Worm (Caenorhabditis elegans) whole organism, L3 larva: ENCODE measurements around the gene F35F11.2.

Source experiments
- R02D3.7 ChIP-seq: fragments of 150-350 bp; optimal IDR thresholded peaks from 2 replicates; lab custom pipeline; 2014; ENCODE audit warnings: missing biosample characterization, missing genetic modification characterization
- aly-2 ChIP-seq: fragments of 150-350 bp; optimal IDR thresholded peaks from 2 replicates; lab custom pipeline; 2014; ENCODE audit warnings: missing biosample characterization, missing genetic modification characterization
- ama-1 ChIP-seq: fragments of 150-350 bp; optimal IDR thresholded peaks from 2 replicates; lab custom pipeline; 2018
- ceh-16 ChIP-seq: sonication (generic microtip); optimal IDR thresholded peaks from 2 replicates; lab custom pipeline; 2017; ENCODE audit warnings: missing biosample characterization, missing genetic modification characterization
- ceh-28 ChIP-seq: fragments of 150-350 bp; optimal IDR thresholded peaks from 2 replicates; lab custom pipeline; 2014; ENCODE audit warnings: missing biosample characterization, missing genetic modification reagents, missing genetic modification characterization
- daf-12 ChIP-seq: fragments of 150-350 bp; optimal IDR thresholded peaks from 2 replicates; lab custom pipeline; 2014; ENCODE audit warnings: missing biosample characterization, missing genetic modification reagents, missing genetic modification characterization
- egl-5 ChIP-seq: fragments of 150-350 bp; optimal IDR thresholded peaks from 2 replicates; lab custom pipeline; 2017; ENCODE audit warnings: missing biosample characterization, missing genetic modification reagents, missing genetic modification characterization, inconsistent platforms
- elt-1 ChIP-seq: fragments of 150-350 bp; optimal IDR thresholded peaks from 2 replicates; lab custom pipeline; 2014; ENCODE audit warnings: missing biosample characterization, missing genetic modification characterization
- elt-2 ChIP-seq: sonication (generic microtip); optimal IDR thresholded peaks from 2 replicates; lab custom pipeline; 2016; ENCODE audit warnings: missing genetic modification reagents, mild to moderate bottlenecking, missing genetic modification characterization, missing compliant biosample characterization
- elt-3 ChIP-seq, 3 experiments: fragments of 150-350 bp in 1 of 3; sonication (generic microtip) in 2 of 3; optimal IDR thresholded peaks; 2 replicates in 2 of 3; 4 replicates in 1 of 3; lab custom pipeline; 2014 to 2017; ENCODE audit warnings: missing biosample characterization in 3 of 3, missing genetic modification characterization in 3 of 3
- eor-1 ChIP-seq, 2 experiments: fragments of 150-350 bp; optimal IDR thresholded peaks; 2 replicates each; lab custom pipeline; 2014 to 2018; ENCODE audit warnings: missing biosample characterization in 2 of 2, missing genetic modification characterization in 2 of 2
- fkh-10 ChIP-seq: sonication (generic microtip); optimal IDR thresholded peaks from 2 replicates; lab custom pipeline; 2017; ENCODE audit warnings: missing biosample characterization, missing genetic modification reagents, missing genetic modification characterization
- fkh-2 ChIP-seq: fragments of 150-350 bp; optimal IDR thresholded peaks from 2 replicates; lab custom pipeline; 2014; ENCODE audit warnings: missing biosample characterization, missing genetic modification reagents, missing genetic modification characterization
- fos-1 ChIP-seq: fragments of 150-350 bp; optimal IDR thresholded peaks from 2 replicates; lab custom pipeline; 2014; ENCODE audit warnings: missing biosample characterization, missing genetic modification characterization
- hmg-11 ChIP-seq: sonication (generic microtip); optimal IDR thresholded peaks from 2 replicates; lab custom pipeline; 2016; ENCODE audit warnings: missing genetic modification characterization, missing compliant biosample characterization
- jun-1 ChIP-seq: fragments of 150-350 bp; optimal IDR thresholded peaks from 2 replicates; lab custom pipeline; 2014; ENCODE audit warnings: missing biosample characterization, missing genetic modification reagents, missing genetic modification characterization
- lin-15B ChIP-seq: fragments of 150-350 bp; optimal IDR thresholded peaks from 2 replicates; lab custom pipeline; 2014; ENCODE audit warnings: missing biosample characterization, missing genetic modification characterization
- lin-39 ChIP-seq: fragments of 150-350 bp; optimal IDR thresholded peaks from 2 replicates; lab custom pipeline; 2018; ENCODE audit warnings: missing biosample characterization, missing genetic modification reagents, missing genetic modification characterization
- lsy-12 ChIP-seq: sonication (generic microtip); optimal IDR thresholded peaks from 2 replicates; lab custom pipeline; 2016; ENCODE audit warnings: mild to moderate bottlenecking, missing genetic modification characterization, missing compliant biosample characterization
- mdl-1 ChIP-seq: fragments of 150-350 bp; optimal IDR thresholded peaks from 2 replicates; lab custom pipeline; 2014; ENCODE audit warnings: missing biosample characterization, missing genetic modification characterization
- nfya-1 ChIP-seq: sonication (generic microtip); optimal IDR thresholded peaks from 2 replicates; lab custom pipeline; 2017; ENCODE audit warnings: missing genetic modification characterization, mild to moderate bottlenecking, missing compliant biosample characterization, antibody characterized with exemption, moderate library complexity; ENCODE audit not compliant: insufficient read depth
- nhr-11 ChIP-seq: fragments of 150-350 bp; optimal IDR thresholded peaks from 2 replicates; lab custom pipeline; 2014; ENCODE audit warnings: missing biosample characterization, missing genetic modification characterization
- nhr-23 ChIP-seq: fragments of 150-350 bp; optimal IDR thresholded peaks from 2 replicates; lab custom pipeline; 2014; ENCODE audit warnings: missing biosample characterization, missing genetic modification reagents, missing genetic modification characterization
- nhr-237 ChIP-seq: fragments of 150-350 bp; optimal IDR thresholded peaks from 2 replicates; lab custom pipeline; 2014; ENCODE audit warnings: missing biosample characterization, missing genetic modification characterization
- nhr-25 ChIP-seq: sonication (generic microtip); optimal IDR thresholded peaks from 2 replicates; lab custom pipeline; 2017; ENCODE audit warnings: missing biosample characterization, missing genetic modification characterization
- nhr-28 ChIP-seq: fragments of 150-350 bp; optimal IDR thresholded peaks from 2 replicates; lab custom pipeline; 2014; ENCODE audit warnings: missing biosample characterization, missing genetic modification characterization
- nhr-43 ChIP-seq: sonication (generic microtip); optimal IDR thresholded peaks from 2 replicates; lab custom pipeline; 2016; ENCODE audit warnings: mild to moderate bottlenecking, missing genetic modification characterization, missing compliant biosample characterization; ENCODE audit not compliant: poor library complexity, severe bottlenecking
- nhr-67 ChIP-seq: fragments of 150-350 bp; optimal IDR thresholded peaks from 2 replicates; lab custom pipeline; 2014; ENCODE audit warnings: missing biosample characterization, missing genetic modification characterization
- nhr-76 ChIP-seq: fragments of 150-350 bp; sonication (generic microtip); optimal IDR thresholded peaks from 5 replicates; lab custom pipeline; 2014; ENCODE audit warnings: missing biosample characterization, missing genetic modification characterization
- nhr-77 ChIP-seq: fragments of 150-350 bp; optimal IDR thresholded peaks from 2 replicates; lab custom pipeline; 2014; ENCODE audit warnings: missing biosample characterization, missing genetic modification characterization
- pha-4 ChIP-seq: fragments of 150-350 bp; optimal IDR thresholded peaks from 2 replicates; lab custom pipeline; 2014; ENCODE audit warnings: missing biosample characterization, missing genetic modification reagents, missing genetic modification characterization
- pqm-1 ChIP-seq: fragments of 150-350 bp; optimal IDR thresholded peaks from 2 replicates; lab custom pipeline; 2017; ENCODE audit warnings: missing biosample characterization, missing genetic modification characterization, inconsistent platforms
- skn-1 ChIP-seq: fragments of 150-350 bp; optimal IDR thresholded peaks from 2 replicates; lab custom pipeline; 2014; ENCODE audit warnings: missing biosample characterization, missing genetic modification characterization
- tbx-2 ChIP-seq: sonication (generic microtip); optimal IDR thresholded peaks from 2 replicates; lab custom pipeline; 2016; ENCODE audit warnings: mild to moderate bottlenecking, missing genetic modification characterization, missing compliant biosample characterization
- unc-62 ChIP-seq: fragments of 150-350 bp; sonication (generic microtip); optimal IDR thresholded peaks from 4 replicates; lab custom pipeline; 2014; ENCODE audit warnings: missing biosample characterization, missing genetic modification reagents, missing genetic modification characterization
- zag-1 ChIP-seq: fragments of 150-350 bp; optimal IDR thresholded peaks from 2 replicates; lab custom pipeline; 2014; ENCODE audit warnings: missing biosample characterization, missing genetic modification characterization

The F35F11.2 gene

DNA sequence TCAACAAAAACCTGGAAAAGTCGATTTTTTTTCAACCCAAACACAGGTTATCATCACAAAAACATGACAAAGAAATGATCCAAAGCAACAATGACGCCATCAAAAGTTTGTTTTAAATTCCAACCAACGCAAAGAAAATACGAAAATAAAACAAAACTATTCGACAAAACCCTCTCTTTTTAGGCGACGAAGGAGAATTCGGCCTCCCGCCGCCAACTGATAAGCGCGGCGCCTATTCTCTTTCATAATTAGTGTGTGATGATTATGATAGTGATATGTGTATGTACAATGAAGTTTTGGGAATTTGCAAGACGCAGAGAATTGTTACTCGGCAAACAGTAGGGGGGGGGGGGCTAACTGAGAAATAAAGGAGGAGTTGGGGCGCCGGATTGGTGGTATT, 10.8 kb upstream of the F35F11.2 start:
- TF ChIP-seq ama-1 (lab: Kevin White, UChicago): peak; percentile 60
- TF ChIP-seq ceh-16: no peak
- TF ChIP-seq elt-2 (tag; lab: Kevin White, UChicago): peak; percentile 75
- no peak for TF ChIP-seq fos-1 (tag; lab: Kevin White, UChicago)
- peak; percentile 33 for TF ChIP-seq nhr-25 (tag; lab: Kevin White, UChicago)
- no peak for TF ChIP-seq skn-1 (tag; lab: Kevin White, UChicago)
- TF ChIP-seq nhr-11 (tag; lab: Kevin White, UChicago): no peak
- TF ChIP-seq jun-1 (tag; lab: Kevin White, UChicago): peak; percentile 15
- peak; percentile 41 for TF ChIP-seq pqm-1
- TF ChIP-seq nfya-1 (tag; lab: Kevin White, UChicago): no peak

DNA sequence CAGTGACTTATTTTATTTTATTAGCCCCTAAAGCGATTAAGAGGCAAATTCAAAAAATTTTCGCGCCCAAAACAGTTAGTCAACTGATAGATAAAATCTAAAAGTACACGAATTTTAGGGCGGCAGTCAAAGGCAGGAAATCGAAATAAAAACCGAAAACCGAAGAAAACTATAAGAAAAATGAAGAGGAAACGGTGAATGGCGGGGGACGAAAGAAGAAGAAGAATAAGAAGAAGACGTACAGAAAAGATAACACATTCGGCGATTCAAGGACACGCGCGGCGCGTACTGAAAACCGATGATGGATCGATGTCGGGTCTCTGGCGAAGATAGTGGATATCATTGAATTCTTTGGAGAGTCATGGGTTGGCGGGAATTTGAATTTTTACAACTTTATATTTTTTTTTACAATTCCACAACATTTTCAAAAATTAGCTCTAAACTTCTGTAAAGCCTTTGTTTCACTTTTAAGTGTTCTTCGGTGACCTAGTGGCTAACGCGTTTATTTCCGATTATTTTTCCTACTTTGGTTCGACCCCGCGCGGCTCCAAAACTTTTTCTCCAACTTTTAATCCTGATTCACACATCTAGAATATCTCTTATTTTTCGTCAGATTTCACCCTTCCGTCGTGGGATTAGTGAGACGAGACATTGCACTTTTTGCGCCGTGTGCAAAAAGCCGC, 9.0 kb upstream of the F35F11.2 start:
- TF ChIP-seq jun-1 (tag; lab: Kevin White, UChicago) (no peak), nhr-23 (tag; lab: Kevin White, UChicago) (peak; percentile 75), hmg-11 (no peak), R02D3.7 (peak; percentile 28), elt-3 (tag; optimal IDR thresholded peaks at IDR 0.05; lab: Kevin White, UChicago) (peak in 1 of 3 experiments; percentile 15), lin-15B (tag; lab: Kevin White, UChicago) (peak; percentile 92), nhr-43 (tag; lab: Kevin White, UChicago) (peak; percentile 56), nhr-237 (no peak), elt-2 (tag; lab: Kevin White, UChicago) (no peak), unc-62 (peak; percentile 48), egl-5 (tag; lab: Kevin White, UChicago) (no peak), nhr-25 (tag; lab: Kevin White, UChicago) (peak; percentile 84), fkh-10 (no peak), eor-1 (tag; optimal IDR thresholded peaks at IDR 0.05; lab: Kevin White, UChicago) (no peak), elt-1 (tag; lab: Kevin White, UChicago) (peak; percentile 76), nhr-76 (no peak)

DNA sequence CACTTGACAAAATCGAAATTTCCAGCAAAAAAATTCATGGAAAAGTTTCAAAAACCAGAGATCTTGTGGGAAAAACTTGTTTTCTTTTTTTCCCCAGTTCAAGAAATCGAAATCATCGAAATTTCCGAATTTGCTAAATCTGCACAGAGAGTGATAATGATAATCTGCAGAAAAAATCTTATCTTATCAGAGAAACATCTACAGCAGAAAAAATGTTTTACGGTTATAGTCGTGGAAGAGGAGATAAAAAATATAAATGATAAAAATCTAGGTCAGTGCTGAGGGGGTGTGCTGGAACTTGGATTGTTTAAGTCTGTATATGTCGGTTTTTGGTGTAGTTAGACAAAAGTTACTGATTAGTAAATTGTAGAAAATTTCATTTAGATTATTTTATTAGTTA, 7.7 kb upstream of the F35F11.2 start:
- TF ChIP-seq nhr-43 (tag; lab: Kevin White, UChicago) (no peak), fkh-10 (no peak), elt-3 (tag; optimal IDR thresholded peaks at IDR 0.05; lab: Kevin White, UChicago) (peak in 2 of 3 experiments; percentile 57 to 87), nhr-11 (tag; lab: Kevin White, UChicago) (no peak), elt-1 (tag; lab: Kevin White, UChicago) (no peak), nfya-1 (tag; lab: Kevin White, UChicago) (no peak), daf-12 (tag; lab: Kevin White, UChicago) (no peak), ceh-28 (tag; lab: Kevin White, UChicago) (no peak), aly-2 (tag; lab: Kevin White, UChicago) (no peak), mdl-1 (tag; lab: Kevin White, UChicago) (no peak), fos-1 (tag; lab: Kevin White, UChicago) (no peak), lin-15B (tag; lab: Kevin White, UChicago) (no peak), eor-1 (tag; optimal IDR thresholded peaks at IDR 0.05; lab: Kevin White, UChicago) (no peak), skn-1 (tag; lab: Kevin White, UChicago) (no peak), nhr-76 (no peak), elt-2 (tag; lab: Kevin White, UChicago) (peak; percentile 70), nhr-23 (tag; lab: Kevin White, UChicago) (no peak), nhr-77 (tag; lab: Kevin White, UChicago) (no peak)

DNA sequence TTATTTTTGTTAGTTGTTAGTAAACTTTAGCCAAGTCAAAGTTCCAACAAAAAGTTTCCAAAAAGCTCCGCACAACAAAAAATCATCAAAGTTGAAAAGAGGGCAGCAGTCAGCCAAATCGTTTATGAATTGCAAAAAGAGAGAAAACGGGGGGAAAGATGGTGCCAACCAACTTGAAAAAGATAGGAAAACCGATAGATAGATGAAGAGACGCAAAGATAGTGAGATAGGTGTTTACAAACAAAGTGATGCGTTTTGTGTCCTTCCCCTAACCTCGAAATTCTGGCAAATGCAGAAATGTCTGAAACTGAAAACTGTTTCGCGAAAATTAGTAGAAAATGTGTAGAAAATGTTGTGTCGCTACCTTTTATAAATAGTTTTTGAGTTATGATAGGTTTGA, 6.6 kb upstream of the F35F11.2 start:
- TF ChIP-seq nhr-67 (tag; lab: Kevin White, UChicago) (no peak), pha-4 (peak; percentile 72), fkh-2 (tag; lab: Kevin White, UChicago) (peak; percentile 55), elt-2 (tag; lab: Kevin White, UChicago) (peak; percentile 19)

DNA sequence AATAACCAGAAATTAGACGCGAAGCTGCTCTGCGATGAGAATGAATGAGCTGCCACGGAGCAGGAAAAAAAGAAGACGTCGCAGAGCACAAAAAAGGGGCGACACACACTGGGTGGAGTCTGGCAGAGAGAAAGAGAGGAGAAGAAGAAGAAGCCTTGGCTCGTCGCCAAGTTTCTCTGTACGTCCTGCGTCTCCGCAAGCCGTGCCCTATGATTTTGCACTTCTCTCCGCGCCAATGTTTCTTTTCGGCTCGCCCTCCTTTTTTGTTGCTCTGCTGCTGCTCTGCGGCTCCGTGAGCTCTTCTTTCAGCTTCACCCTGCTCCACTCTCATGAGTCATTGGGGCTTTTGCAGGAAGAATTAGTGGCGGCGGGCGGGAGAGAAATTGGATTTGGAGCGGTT, 5.2 kb upstream of the F35F11.2 start, which contains the start of gene hlh-30:
TSS of gene hlh-30 (minus strand) at position 69 of the 400 bp plus-strand sequence.
- TF ChIP-seq fkh-10 (peak; percentile 23), lsy-12 (tag; lab: Kevin White, UChicago) (no peak), nhr-28 (tag; lab: Kevin White, UChicago) (no peak), hmg-11 (peak; percentile 54), nhr-43 (tag; lab: Kevin White, UChicago) (no peak), elt-2 (tag; lab: Kevin White, UChicago) (peak; percentile 44), lin-39 (peak; percentile 79), nfya-1 (tag; lab: Kevin White, UChicago) (peak; percentile 73), pha-4 (peak; percentile 22), tbx-2 (tag; lab: Kevin White, UChicago) (peak; percentile 29), lin-15B (tag; lab: Kevin White, UChicago) (peak; percentile 41), egl-5 (tag; lab: Kevin White, UChicago) (no peak), nhr-23 (tag; lab: Kevin White, UChicago) (no peak), daf-12 (tag; lab: Kevin White, UChicago) (no peak), zag-1 (no peak), elt-3 (tag; optimal IDR thresholded peaks at IDR 0.05; lab: Kevin White, UChicago) (no peak), aly-2 (tag; lab: Kevin White, UChicago) (no peak)
